Worm (Caenorhabditis elegans) whole organism, young adult: ENCODE results near the gene gst-1.

ENCODE experiments used
- B0019.2 ChIP-seq: fragments of 200-800 bp; sonication (Bioruptor generic); conservative IDR thresholded peaks from 2 replicates; pipeline ENCODE4 v1.3.6; 2022; ENCODE audit warnings: missing genetic modification reagents, missing genetic modification characterization, missing compliant biosample characterization
- B0336.3 ChIP-seq: fragments of 200-800 bp; sonication (Bioruptor generic); IDR thresholded peaks from 2 replicates; pipeline ENCODE4 v1.3.6; 2022; ENCODE audit warnings: missing genetic modification characterization, missing compliant biosample characterization
- C06A6.2 ChIP-seq: fragments of 200-800 bp; sonication (Bioruptor generic); conservative IDR thresholded peaks from 2 replicates; pipeline ENCODE4 v1.3.6; 2022; ENCODE audit warnings: missing genetic modification characterization, missing compliant biosample characterization
- C17E4.6 ChIP-seq: fragments of 200-800 bp; sonication (Bioruptor generic); IDR thresholded peaks from 2 replicates; pipeline ENCODE4 v1.3.6; 2022; ENCODE audit warnings: missing genetic modification reagents, missing genetic modification characterization, missing compliant biosample characterization
- F22D6.2 ChIP-seq: sonication (generic microtip); optimal IDR thresholded peaks from 2 replicates; lab custom pipeline; 2016; ENCODE audit warnings: mild to moderate bottlenecking, missing genetic modification characterization, missing compliant biosample characterization
- F55B11.4 ChIP-seq: sonication (generic microtip); optimal IDR thresholded peaks from 2 replicates; lab custom pipeline; 2016; ENCODE audit warnings: missing compliant biosample characterization, missing genetic modification characterization, borderline replicate concordance; ENCODE audit not compliant: insufficient read depth
- K11D2.4 ChIP-seq: fragments of 200-800 bp; sonication (Bioruptor generic); IDR thresholded peaks from 2 replicates; pipeline ENCODE4 v1.3.6; 2022; ENCODE audit warnings: missing genetic modification reagents, missing genetic modification characterization, missing compliant biosample characterization
- T07F8.4 ChIP-seq: sonication (generic microtip); optimal IDR thresholded peaks from 2 replicates; lab custom pipeline; 2016; ENCODE audit warnings: mild to moderate bottlenecking, missing genetic modification characterization, moderate library complexity, missing compliant biosample characterization
- Y53G8AR.9 ChIP-seq: fragments of 200-800 bp; sonication (Bioruptor generic); conservative IDR thresholded peaks from 2 replicates; pipeline ENCODE4 v1.3.6; 2022; ENCODE audit warnings: missing genetic modification reagents, missing genetic modification characterization, missing compliant biosample characterization
- Y95B8A.8 ChIP-seq: fragments of 200-800 bp; sonication (Bioruptor generic); IDR thresholded peaks from 2 replicates; pipeline ENCODE4 v1.3.6; 2022; ENCODE audit warnings: missing genetic modification reagents, missing genetic modification characterization, missing compliant biosample characterization
- atf-7 ChIP-seq: sonication (generic microtip); optimal IDR thresholded peaks from 2 replicates; lab custom pipeline; 2017; ENCODE audit warnings: mild to moderate bottlenecking, missing genetic modification characterization, missing compliant biosample characterization
- cebp-1 ChIP-seq, 2 experiments: fragments of 200-800 bp in 1 of 2; sonication (Bioruptor generic) in 1 of 2; sonication (generic microtip) in 1 of 2; IDR thresholded peaks in 1 of 2; optimal IDR thresholded peaks in 1 of 2; 2 replicates each; pipeline versions ENCODE4 v1.3.6 to Lab custom; 2017 to 2022; ENCODE audit warnings: missing compliant biosample characterization in 2 of 2, missing genetic modification characterization in 2 of 2, mild to moderate bottlenecking in 1 of 2, missing genetic modification reagents in 1 of 2, moderate library complexity in 1 of 2
- cebp-2 ChIP-seq: fragments of 200-800 bp; sonication (Bioruptor generic); IDR thresholded peaks from 2 replicates; pipeline ENCODE4 v1.3.6; 2022; ENCODE audit warnings: missing genetic modification characterization, missing compliant biosample characterization
- ceh-27 ChIP-seq: fragments of 200-800 bp; sonication (Bioruptor generic); optimal IDR thresholded peaks from 2 replicates; lab custom pipeline; 2018; ENCODE audit warnings: mild to moderate bottlenecking, missing genetic modification characterization, moderate library complexity, missing compliant biosample characterization
- ceh-91 ChIP-seq: fragments of 200-800 bp; sonication (Bioruptor generic); IDR thresholded peaks from 2 replicates; pipeline ENCODE4 v1.3.6; 2022; ENCODE audit warnings: missing genetic modification reagents, missing genetic modification characterization, missing compliant biosample characterization
- die-1 ChIP-seq: sonication (generic microtip); optimal IDR thresholded peaks from 2 replicates; lab custom pipeline; 2016; ENCODE audit warnings: missing genotype, mild to moderate bottlenecking, missing genetic modification characterization, missing compliant biosample characterization
- efl-1 ChIP-seq: fragments of 150-350 bp; optimal IDR thresholded peaks from 2 replicates; lab custom pipeline; 2014; ENCODE audit warnings: missing biosample characterization, missing genetic modification reagents, missing genetic modification characterization
- hsf-1 ChIP-seq: fragments of 200-800 bp; sonication (Bioruptor generic); IDR thresholded peaks from 2 replicates; pipeline ENCODE4 v1.3.6; 2022; ENCODE audit warnings: missing genetic modification reagents, missing genetic modification characterization, missing compliant biosample characterization
- let-607 ChIP-seq, 2 experiments: fragments of 200-800 bp in 1 of 2; sonication (Bioruptor generic) in 1 of 2; sonication (generic microtip) in 1 of 2; optimal IDR thresholded peaks; 2 replicates each; lab custom pipeline; 2016 to 2018; ENCODE audit warnings: mild to moderate bottlenecking in 2 of 2, missing compliant biosample characterization in 2 of 2, missing genetic modification characterization in 2 of 2, moderate library complexity in 2 of 2, missing genotype in 1 of 2
- lin-35 ChIP-seq, 3 experiments: fragments of 150-350 bp in 2 of 3; sonication (generic microtip) in 1 of 3; optimal IDR thresholded peaks; 2 replicates each; lab custom pipeline; 2014 to 2018; ENCODE audit warnings: missing biosample characterization in 3 of 3, missing genetic modification characterization in 3 of 3, missing genetic modification reagents in 3 of 3
- lin-40 ChIP-seq: sonication (generic microtip); optimal IDR thresholded peaks from 2 replicates; lab custom pipeline; 2016; ENCODE audit warnings: missing genetic modification characterization, mild to moderate bottlenecking, missing compliant biosample characterization, missing genotype, missing genetic modification reagents
- lin-54 ChIP-seq: fragments of 200-800 bp; sonication (Bioruptor generic); optimal IDR thresholded peaks from 2 replicates; lab custom pipeline; 2018; ENCODE audit warnings: mild to moderate bottlenecking, missing genetic modification characterization, missing compliant biosample characterization
- lsl-1 ChIP-seq: fragments of 200-800 bp; sonication (Bioruptor generic); optimal IDR thresholded peaks from 2 replicates; lab custom pipeline; 2018; ENCODE audit warnings: mild to moderate bottlenecking, missing genetic modification characterization, moderate library complexity, missing compliant biosample characterization
- lsy-27 ChIP-seq: sonication (generic microtip); optimal IDR thresholded peaks from 2 replicates; lab custom pipeline; 2017; ENCODE audit warnings: missing genetic modification characterization, mild to moderate bottlenecking, missing compliant biosample characterization, antibody characterized with exemption, missing genotype, borderline replicate concordance; ENCODE audit not compliant: insufficient read depth
- madf-3 ChIP-seq: fragments of 200-800 bp; sonication (Bioruptor generic); IDR thresholded peaks from 2 replicates; pipeline ENCODE4 v1.3.6; 2022; ENCODE audit warnings: missing genetic modification reagents, missing genetic modification characterization, missing compliant biosample characterization
- madf-6 ChIP-seq: fragments of 200-800 bp; sonication (Bioruptor generic); IDR thresholded peaks from 2 replicates; pipeline ENCODE4 v1.3.6; 2022; ENCODE audit warnings: missing genetic modification reagents, missing genetic modification characterization, missing compliant biosample characterization
- mxl-1 ChIP-seq: sonication (generic microtip); optimal IDR thresholded peaks from 2 replicates; lab custom pipeline; 2016; ENCODE audit warnings: missing genetic modification characterization, missing compliant biosample characterization
- nfya-1 ChIP-seq: sonication (generic microtip); optimal IDR thresholded peaks from 2 replicates; lab custom pipeline; 2017; ENCODE audit warnings: antibody characterized with exemption, missing compliant biosample characterization, missing genetic modification characterization, borderline replicate concordance; ENCODE audit not compliant: insufficient read depth
- nhr-27 ChIP-seq: fragments of 200-800 bp; sonication (Bioruptor generic); optimal IDR thresholded peaks from 2 replicates; lab custom pipeline; 2018; ENCODE audit warnings: mild to moderate bottlenecking, missing genetic modification characterization, moderate library complexity, missing compliant biosample characterization
- nhr-80 ChIP-seq: sonication (generic microtip); optimal IDR thresholded peaks from 2 replicates; lab custom pipeline; 2016; ENCODE audit warnings: missing genetic modification characterization, missing compliant biosample characterization
- pha-4 ChIP-seq: fragments of 150-350 bp; sonication (generic microtip); optimal IDR thresholded peaks from 2 replicates; lab custom pipeline; 2014; ENCODE audit warnings: missing biosample characterization, missing genetic modification reagents, missing genetic modification characterization
- rcor-1 ChIP-seq: fragments of 200-800 bp; sonication (Bioruptor generic); IDR thresholded peaks from 2 replicates; pipeline ENCODE4 v1.3.6; 2022; ENCODE audit warnings: missing genetic modification reagents, missing genetic modification characterization, missing compliant biosample characterization
- rpc-1 ChIP-seq, 2 experiments: fragments of 150-350 bp in 1 of 2; sonication (generic microtip) in 1 of 2; optimal IDR thresholded peaks; 2 replicates each; lab custom pipeline; 2014 to 2018; ENCODE audit warnings: missing biosample characterization in 1 of 2, missing genetic modification characterization in 1 of 2, missing genetic modification reagents in 1 of 2, missing genotype in 1 of 2
- snpc-1.3 ChIP-seq: sonication (generic microtip); optimal IDR thresholded peaks from 2 replicates; lab custom pipeline; 2017; ENCODE audit warnings: missing genetic modification characterization, mild to moderate bottlenecking, missing compliant biosample characterization, antibody characterized with exemption, moderate library complexity, missing genotype, missing genetic modification reagents; ENCODE audit not compliant: insufficient read depth
- snpc-3.4 ChIP-seq: sonication (generic microtip); optimal IDR thresholded peaks from 2 replicates; lab custom pipeline; 2017; ENCODE audit warnings: missing genetic modification characterization, mild to moderate bottlenecking, missing compliant biosample characterization, antibody characterized with exemption, moderate library complexity, missing genotype, missing genetic modification reagents
- sptf-2 ChIP-seq: fragments of 200-800 bp; sonication (Bioruptor generic); optimal IDR thresholded peaks from 2 replicates; lab custom pipeline; 2018; ENCODE audit warnings: mild to moderate bottlenecking, missing genetic modification characterization, missing compliant biosample characterization
- tbp1 ChIP-seq: fragments of 200-800 bp; sonication (Bioruptor generic); optimal IDR thresholded peaks from 2 replicates; lab custom pipeline; 2018; ENCODE audit warnings: mild to moderate bottlenecking, missing genetic modification characterization, missing compliant biosample characterization
- tlf-1 ChIP-seq: fragments of 200-800 bp; sonication (Bioruptor generic); optimal IDR thresholded peaks from 2 replicates; lab custom pipeline; 2018; ENCODE audit warnings: mild to moderate bottlenecking, missing genetic modification characterization, missing compliant biosample characterization
- xnd-1 ChIP-seq: sonication (generic microtip); optimal IDR thresholded peaks from 2 replicates; lab custom pipeline; 2016; ENCODE audit warnings: missing genotype, missing genetic modification reagents, missing genetic modification characterization, missing compliant biosample characterization
- ztf-18 ChIP-seq: sonication (generic microtip); optimal IDR thresholded peaks from 2 replicates; lab custom pipeline; 2016; ENCODE audit warnings: missing genotype, mild to moderate bottlenecking, missing genetic modification characterization, missing compliant biosample characterization
- ztf-22 ChIP-seq: fragments of 200-800 bp; sonication (Bioruptor generic); optimal IDR thresholded peaks from 2 replicates; lab custom pipeline; 2018; ENCODE audit warnings: mild to moderate bottlenecking, missing genetic modification characterization, moderate library complexity, missing compliant biosample characterization

gst-1 gene

DNA sequence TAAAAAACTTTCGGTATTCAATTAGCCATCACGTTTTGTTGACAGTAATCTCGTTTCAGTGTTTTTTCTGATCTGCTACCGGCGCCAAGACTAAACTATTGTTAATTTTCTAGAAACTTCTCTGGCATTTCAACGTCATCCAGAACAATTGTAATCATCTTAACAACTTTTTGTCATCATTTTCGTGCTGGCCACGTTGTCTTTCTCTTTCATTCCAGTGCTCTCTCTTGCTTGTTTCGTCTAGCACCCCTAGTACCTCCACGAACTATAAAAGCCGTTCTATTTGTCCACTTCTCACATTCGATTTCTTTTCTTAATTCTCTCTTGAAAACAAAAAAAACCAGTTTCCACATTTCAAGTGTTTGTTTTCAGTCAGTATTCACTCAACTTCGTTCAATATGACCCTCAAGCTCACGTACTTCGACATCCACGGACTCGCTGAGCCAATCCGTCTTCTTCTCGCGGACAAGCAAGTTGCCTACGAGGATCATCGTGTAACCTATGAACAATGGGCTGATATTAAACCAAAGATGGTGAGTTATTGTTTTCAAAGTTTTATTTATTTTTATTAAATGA, at the start of gene gst-1:
Gene gst-1 (plus strand): TSS at position 373 of the 576 bp plus-strand sequence.
- no peak for TF ChIP-seq cebp-2 (GFP tag; lab: Robert Waterston, UW)
- TF ChIP-seq hsf-1 = peak; percentile 92
- TF ChIP-seq Y53G8AR.9 = no peak
- no peak for TF ChIP-seq K11D2.4 (GFP tag; lab: Robert Waterston, UW)
- TF ChIP-seq C06A6.2 (GFP tag; lab: Robert Waterston, UW) = no peak
- TF ChIP-seq mxl-1 (tag; lab: Kevin White, UChicago) = no peak
- TF ChIP-seq cebp-1 (GFP tag; IDR thresholded peaks at IDR 0.05; lab: Robert Waterston, UW) = no peak
- TF ChIP-seq cebp-1 (tag; optimal IDR thresholded peaks at IDR 0.05; lab: Kevin White, UChicago) = peak; percentile 26
- peak; percentile 10 for TF ChIP-seq efl-1 (GFP tag; lab: Kevin White, UChicago)
- peak; percentile 40 for TF ChIP-seq snpc-1.3 (tag; lab: Kevin White, UChicago)
- TF ChIP-seq madf-3 (GFP tag; lab: Robert Waterston, UW) = 0 out of 2 replicates have a peak, but pooled peaks have one; percentile 42
- TF ChIP-seq nhr-27 (tag; lab: Kevin White, UChicago) = no peak
- TF ChIP-seq sptf-2 = no peak
- no peak for TF ChIP-seq lsy-27
- peak; percentile 21 for TF ChIP-seq tbp1 (GFP tag; lab: Kevin White, UChicago)
- TF ChIP-seq ztf-22 (GFP tag; lab: Kevin White, UChicago) = peak; percentile 35
- TF ChIP-seq rpc-1 (optimal IDR thresholded peaks at IDR 0.05; lab: Kevin White, UChicago) = peak; percentile 0
- TF ChIP-seq rpc-1 (tag; optimal IDR thresholded peaks at IDR 0.05; lab: Kevin White, UChicago) = no peak
- TF ChIP-seq lin-40 (tag; lab: Kevin White, UChicago) = peak; percentile 19
- no peak for TF ChIP-seq die-1 (tag; lab: Kevin White, UChicago)
- 0 out of 2 replicates have a peak, but pooled peaks have one; percentile 7 for TF ChIP-seq rcor-1 (GFP tag; lab: Robert Waterston, UW)
- TF ChIP-seq ceh-27 (GFP tag; lab: Kevin White, UChicago) = peak; percentile 2
- peak; percentile 28 for TF ChIP-seq pha-4 (tag; lab: Kevin White, UChicago)
- peak; percentile 2 for TF ChIP-seq xnd-1 (tag; lab: Kevin White, UChicago)
- no peak for TF ChIP-seq F55B11.4
- peak; percentile 20; the same call in 1 of the 2 replicates for TF ChIP-seq madf-6
- no peak for TF ChIP-seq Y95B8A.8 (GFP tag; lab: Robert Waterston, UW)
- peak; percentile 44 for TF ChIP-seq nhr-80 (tag; lab: Kevin White, UChicago)
- TF ChIP-seq atf-7 (tag; lab: Kevin White, UChicago) = peak; percentile 46
- TF ChIP-seq lsl-1 = peak; percentile 28
- TF ChIP-seq T07F8.4 (tag; lab: Kevin White, UChicago) = no peak
- TF ChIP-seq let-607 (tag; optimal IDR thresholded peaks at IDR 0.05; lab: Kevin White, UChicago) = peak; percentile 58 to 87
- TF ChIP-seq ceh-91 (GFP tag; lab: Robert Waterston, UW) = no peak
- peak; percentile 50 for TF ChIP-seq snpc-3.4 (tag; lab: Kevin White, UChicago)
- no peak for TF ChIP-seq lin-35 (GFP tag; optimal IDR thresholded peaks at IDR 0.05; lab: Kevin White, UChicago)
- TF ChIP-seq C17E4.6 (GFP tag; lab: Robert Waterston, UW) = 0 out of 2 replicates have a peak, but pooled peaks have one; percentile 29
- peak; percentile 13 for TF ChIP-seq lin-54 (GFP tag; lab: Kevin White, UChicago)
- TF ChIP-seq B0336.3 = peak; percentile 44; the same call in 1 of the 2 replicates
- TF ChIP-seq F22D6.2 (tag; lab: Kevin White, UChicago) = no peak
- TF ChIP-seq tlf-1 (GFP tag; lab: Kevin White, UChicago) = no peak
- TF ChIP-seq nfya-1 (tag; lab: Kevin White, UChicago) = no peak
- TF ChIP-seq B0019.2 (GFP tag; lab: Robert Waterston, UW) = no peak
- peak; percentile 31 for TF ChIP-seq ztf-18
- TF ChIP-seq, all 124 proteins: peak for 23
